Worm (Caenorhabditis elegans) whole organism, early embryonic: ENCODE measurements around the gene fbxb-3.

ENCODE experiments used
- B0310.2 ChIP-seq: sonication (generic microtip); optimal IDR thresholded peaks from 2 replicates; lab custom pipeline; 2016; ENCODE audit warnings: mild to moderate bottlenecking, missing genetic modification characterization, missing compliant biosample characterization
- F13C5.2 ChIP-seq: sonication (generic microtip); optimal IDR thresholded peaks from 2 replicates; lab custom pipeline; 2017; ENCODE audit warnings: mild to moderate bottlenecking, missing genetic modification characterization, inconsistent platforms, missing compliant biosample characterization
- aly-1 ChIP-seq: sonication (generic microtip); optimal IDR thresholded peaks from 2 replicates; lab custom pipeline; 2016; ENCODE audit warnings: missing genetic modification characterization, missing compliant biosample characterization
- ama-1 ChIP-seq: fragments of 150-350 bp; optimal IDR thresholded peaks from 2 replicates; lab custom pipeline; 2014
- ceh-13 ChIP-seq: fragments of 200-800 bp; sonication (Bioruptor generic); optimal IDR thresholded peaks from 2 replicates; lab custom pipeline; 2018; ENCODE audit warnings: mild to moderate bottlenecking, missing genetic modification characterization, missing compliant biosample characterization
- ceh-36 ChIP-seq: sonication (generic microtip); optimal IDR thresholded peaks from 2 replicates; lab custom pipeline; 2016; ENCODE audit warnings: missing genetic modification characterization, inconsistent platforms, missing compliant biosample characterization
- ets-7 ChIP-seq: sonication (generic microtip); optimal IDR thresholded peaks from 2 replicates; lab custom pipeline; 2016; ENCODE audit warnings: missing genotype, missing genetic modification characterization, missing compliant biosample characterization
- flt-1 ChIP-seq: fragments of 200-800 bp; sonication (Bioruptor generic); IDR thresholded peaks from 2 replicates; pipeline ENCODE4 v1.3.6; 2022; ENCODE audit warnings: missing genetic modification characterization, missing compliant biosample characterization
- hmbx-1 ChIP-seq: sonication (generic microtip); optimal IDR thresholded peaks from 2 replicates; lab custom pipeline; 2016; ENCODE audit warnings: mild to moderate bottlenecking, missing genetic modification characterization, missing compliant biosample characterization
- hmg-4 ChIP-seq: fragments of 200-800 bp; sonication (Bioruptor generic); optimal IDR thresholded peaks from 2 replicates; lab custom pipeline; 2018; ENCODE audit warnings: mild to moderate bottlenecking, missing genetic modification characterization, missing compliant biosample characterization
- hnd-1 ChIP-seq: sonication (generic microtip); optimal IDR thresholded peaks from 2 replicates; lab custom pipeline; 2016; ENCODE audit warnings: missing genetic modification characterization, missing compliant biosample characterization
- pes-1 ChIP-seq: fragments of 200-800 bp; sonication (Bioruptor generic); IDR thresholded peaks from 2 replicates; pipeline ENCODE4 v1.3.6; 2022; ENCODE audit warnings: missing genetic modification reagents, missing genetic modification characterization, missing compliant biosample characterization
- scrt-1 ChIP-seq: fragments of 200-800 bp; sonication (Bioruptor generic); IDR thresholded peaks from 2 replicates; pipeline ENCODE4 v1.3.6; 2022; ENCODE audit warnings: missing genetic modification characterization, missing compliant biosample characterization
- sea-1 ChIP-seq: fragments of 200-800 bp; sonication (Bioruptor generic); conservative IDR thresholded peaks from 2 replicates; pipeline ENCODE4 v1.3.6; 2022; ENCODE audit warnings: missing genetic modification characterization, missing compliant biosample characterization
- tbx-11 ChIP-seq: fragments of 200-800 bp; sonication (Bioruptor generic); IDR thresholded peaks from 2 replicates; pipeline ENCODE4 v1.3.6; 2022; ENCODE audit warnings: missing genetic modification characterization, missing compliant biosample characterization
- tbx-37 ChIP-seq: fragments of 200-800 bp; sonication (Bioruptor generic); conservative IDR thresholded peaks from 2 replicates; pipeline ENCODE4 v1.3.6; 2022; ENCODE audit warnings: missing genetic modification reagents, missing genetic modification characterization, missing compliant biosample characterization
- tra-4 ChIP-seq: sonication (generic microtip); optimal IDR thresholded peaks from 2 replicates; lab custom pipeline; 2017; ENCODE audit warnings: missing genetic modification characterization, missing compliant biosample characterization

The fbxb-3 gene

ce11 chrIV:11803044-11803443 lies 35.7 kb upstream of the fbxb-3 start, which contains the start of gene H01G02.4:
H01G02.4 (minus strand) TSS chrIV:11803144.
- TF ChIP-seq tbx-37 (GFP tag; lab: Robert Waterston, UW) (no peak), flt-1 (GFP tag; lab: Robert Waterston, UW) (no peak), hmbx-1 (no peak), ceh-13 (GFP tag; lab: Kevin White, UChicago) (no peak), ets-7 (tag; lab: Kevin White, UChicago) (no peak), hmg-4 (no peak), tbx-11 (no peak), ceh-36 (tag; lab: Kevin White, UChicago) (no peak), scrt-1 (GFP tag; lab: Robert Waterston, UW) (no peak), B0310.2 (tag; lab: Kevin White, UChicago) (no peak)

DNA sequence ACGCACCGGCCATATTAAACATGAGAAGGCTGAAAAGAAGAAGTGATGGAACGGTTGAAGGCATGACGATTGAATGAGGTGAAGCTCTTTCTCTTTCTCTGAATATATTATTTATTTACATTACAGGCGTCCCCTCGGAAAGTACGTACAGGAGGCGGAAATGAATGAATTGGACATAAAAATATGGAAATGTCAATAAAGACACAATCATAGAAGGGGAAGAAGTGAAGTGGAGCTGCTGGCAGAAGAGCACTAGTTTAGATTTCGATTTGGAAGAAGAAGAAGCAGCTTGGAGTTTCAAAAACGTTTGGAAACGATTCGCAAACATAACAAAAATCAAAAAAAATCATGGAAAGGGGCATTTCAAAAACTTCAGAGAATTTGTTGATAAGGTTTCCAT lies 34.7 kb upstream of the fbxb-3 start, which contains the start of gene H01G02.1:
Gene H01G02.1 (minus strand): TSS at position 101 of the 400 bp plus-strand sequence.
- TF ChIP-seq flt-1 (GFP tag; lab: Robert Waterston, UW) (no peak), ets-7 (tag; lab: Kevin White, UChicago) (no peak)

DNA sequence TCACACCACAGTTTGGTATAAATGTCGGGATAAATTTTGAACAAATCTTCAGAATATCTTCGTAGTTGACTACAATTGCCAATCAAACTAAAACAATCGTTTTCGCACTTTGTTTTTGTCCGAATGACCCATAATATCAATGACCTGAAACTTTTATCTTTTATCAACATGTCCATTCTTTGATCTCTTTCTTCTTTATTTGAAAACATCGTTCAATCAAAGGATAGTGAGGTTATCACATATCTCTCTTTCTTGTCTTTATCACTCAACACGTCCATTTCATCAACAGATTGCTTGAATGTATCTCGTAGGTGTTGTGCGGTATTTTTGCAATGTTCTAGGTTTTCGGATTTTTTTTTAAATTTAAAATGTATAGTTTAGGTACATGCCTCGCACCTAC lies 29.7 kb upstream of the fbxb-3 start:
- TF ChIP-seq sea-1 (GFP tag; lab: Robert Waterston, UW): no peak
- no peak for TF ChIP-seq hmbx-1
- no peak for TF ChIP-seq ceh-36 (tag; lab: Kevin White, UChicago)
- TF ChIP-seq hnd-1 (tag; lab: Kevin White, UChicago): no peak
- no peak for TF ChIP-seq scrt-1 (GFP tag; lab: Robert Waterston, UW)
- no peak for TF ChIP-seq tbx-11
- no peak for TF ChIP-seq ceh-13 (GFP tag; lab: Kevin White, UChicago)
- TF ChIP-seq flt-1 (GFP tag; lab: Robert Waterston, UW): no peak
- no peak for TF ChIP-seq F13C5.2 (tag; lab: Kevin White, UChicago)
- no peak for TF ChIP-seq ets-7 (tag; lab: Kevin White, UChicago)
- TF ChIP-seq tbx-37 (GFP tag; lab: Robert Waterston, UW): no peak
- TF ChIP-seq B0310.2 (tag; lab: Kevin White, UChicago): no peak
- TF ChIP-seq pes-1: no peak
- TF ChIP-seq aly-1 (tag; lab: Kevin White, UChicago): no peak
- no peak for TF ChIP-seq hmg-4

DNA sequence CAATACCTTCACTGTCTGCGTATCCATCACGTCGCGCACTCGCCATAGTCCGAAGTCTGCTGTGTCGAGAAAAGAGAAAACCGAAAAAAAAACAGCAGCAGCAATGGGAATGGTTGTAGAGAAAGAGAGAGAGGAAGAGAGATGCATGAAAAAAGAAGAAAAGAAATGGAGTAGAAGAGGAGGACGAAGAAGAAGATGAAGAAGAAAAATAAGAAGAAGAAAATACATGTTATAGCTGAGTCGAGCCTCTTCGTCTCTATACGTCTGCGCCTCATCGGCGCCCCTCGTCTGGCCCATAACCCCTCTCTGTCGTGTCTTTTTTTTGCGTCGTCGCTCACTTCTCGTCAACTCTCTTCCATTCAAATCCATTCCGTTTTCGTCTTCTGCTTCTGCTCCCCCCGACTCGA lies 29.0 kb upstream of the fbxb-3 start:
- TF ChIP-seq aly-1 (tag; lab: Kevin White, UChicago) (no peak), F13C5.2 (tag; lab: Kevin White, UChicago) (peak; percentile 27)

DNA sequence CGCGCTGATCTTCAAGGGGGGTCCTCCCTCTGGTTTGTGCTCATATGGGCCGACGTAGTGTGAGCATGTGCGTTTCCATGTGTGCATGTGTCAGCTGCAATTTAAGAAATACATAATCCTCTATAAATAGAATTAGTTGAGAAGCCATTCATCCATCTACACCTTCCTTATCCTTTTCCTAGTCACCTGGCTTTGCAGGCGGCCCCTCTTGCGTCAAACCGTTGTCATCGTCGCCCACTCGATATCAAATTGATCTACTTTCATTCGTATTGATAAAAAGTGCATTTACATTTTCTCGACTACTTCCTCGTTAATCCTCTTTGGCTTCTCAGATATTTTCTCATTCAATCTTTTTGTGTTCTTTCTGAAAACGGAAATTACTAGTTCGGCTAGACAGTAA lies 26.7 kb upstream of the fbxb-3 start:
- TF ChIP-seq ama-1 (lab: Kevin White, UChicago) (no peak), scrt-1 (GFP tag; lab: Robert Waterston, UW) (no peak), hmg-4 (no peak), sea-1 (GFP tag; lab: Robert Waterston, UW) (no peak), tra-4 (tag; lab: Kevin White, UChicago) (no peak), hmbx-1 (no peak), tbx-11 (no peak), ceh-13 (GFP tag; lab: Kevin White, UChicago) (no peak), B0310.2 (tag; lab: Kevin White, UChicago) (no peak), pes-1 (no peak)

- TF ChIP-seq tra-4 (tag; lab: Kevin White, UChicago): no peak
- TF ChIP-seq F13C5.2 (tag; lab: Kevin White, UChicago): no peak
- no peak for TF ChIP-seq pes-1
- TF ChIP-seq sea-1 (GFP tag; lab: Robert Waterston, UW): no peak
- TF ChIP-seq aly-1 (tag; lab: Kevin White, UChicago): no peak
- TF ChIP-seq hnd-1 (tag; lab: Kevin White, UChicago): no peak
- no peak for TF ChIP-seq ceh-13 (GFP tag; lab: Kevin White, UChicago)
- no peak for TF ChIP-seq ets-7 (tag; lab: Kevin White, UChicago)
- TF ChIP-seq hmg-4: no peak
- no peak for TF ChIP-seq ceh-36 (tag; lab: Kevin White, UChicago)
- TF ChIP-seq tbx-11: no peak
- no peak for TF ChIP-seq B0310.2 (tag; lab: Kevin White, UChicago)
These were observed 24.9 kb upstream of the fbxb-3 start, which contains the start of gene M117.1 for ce11 chrIV:11813901-11814300. M117.1 (plus strand) TSS chrIV:11814247.

ce11 chrIV:11820067-11820913 lies 18.5 kb upstream of the fbxb-3 start:
- TF ChIP-seq hmbx-1 (no peak), ceh-13 (GFP tag; lab: Kevin White, UChicago) (no peak), flt-1 (GFP tag; lab: Robert Waterston, UW) (no peak), ceh-36 (tag; lab: Kevin White, UChicago) (no peak), ama-1 (lab: Kevin White, UChicago) (peak; percentile 41), tbx-11 (no peak), F13C5.2 (tag; lab: Kevin White, UChicago) (no peak), sea-1 (GFP tag; lab: Robert Waterston, UW) (no peak)
